Fruit fly (Drosophila melanogaster): ENCODE data around the gene Grl65a.

- TF ChIP-seq usp (GFP tag; optimal IDR thresholded peaks at IDR 0.05) (no peak), EcR (GFP tag; optimal IDR thresholded peaks at IDR 0.05) (no peak), pan (optimal IDR thresholded peaks at IDR 0.05) (no peak), psq (optimal IDR thresholded peaks at IDR 0.05) (no peak), CG8478 (optimal IDR thresholded peaks at IDR 0.05) (no peak), Dll (optimal IDR thresholded peaks at IDR 0.05) (no peak)
These were observed at the start of gene Grl65a for dm6 chr3L:6667716-6668115.

Measured in whole organism.